Fruit fly (Drosophila melanogaster): ENCODE data around the gene I-t.
A peak's percentile ranks its signal among the peaks of the same experiment; 100 is the strongest.

DNA sequence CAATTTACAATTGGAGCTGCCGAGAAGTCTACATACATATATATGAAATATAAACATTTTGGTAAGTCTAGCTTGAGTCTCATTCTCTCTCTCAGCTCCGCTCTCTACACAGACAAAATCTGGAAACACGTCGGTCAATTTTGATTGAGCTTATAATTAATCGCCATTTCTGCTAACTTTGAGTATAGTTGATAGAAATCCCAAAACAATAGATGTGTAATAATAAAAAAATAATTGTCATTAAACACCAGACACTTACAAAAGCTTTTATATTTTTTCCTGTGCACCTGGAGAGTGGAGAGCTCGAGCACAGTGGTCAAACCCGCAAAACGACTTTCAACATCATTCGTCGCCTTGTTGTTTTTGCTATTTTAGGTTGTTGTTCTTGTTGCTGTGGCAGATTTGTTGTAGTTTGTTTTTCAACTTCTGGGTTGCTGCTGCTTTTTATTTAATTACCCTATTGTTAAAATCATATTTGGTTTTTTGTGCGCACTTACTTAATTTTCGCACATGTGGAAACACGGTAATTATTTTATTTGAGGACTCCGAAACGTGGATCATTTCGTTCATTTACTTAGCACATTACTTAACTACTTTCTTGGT, 47.1 kb upstream of the I-t start:
- TF ChIP-seq Sox102F (GFP tag; optimal IDR thresholded peaks at IDR 0.05) (peak; percentile 99), CG6808 (GFP tag; optimal IDR thresholded peaks at IDR 0.05) (peak; percentile 98), CG8632 (GFP tag; optimal IDR thresholded peaks at IDR 0.05) (peak; percentile 99)

Measured in whole organism, prepupa.